Worm (Caenorhabditis elegans) whole organism, L3 larva: ENCODE data around the gene Y51A2B.6.
"Not testable (repeated sequence)": the region's sequence is repeated elsewhere in the genome, so short reads cannot be mapped to it uniquely, and the experiment has no call there.

Experiments
- R02D3.7 ChIP-seq: fragments of 150-350 bp; optimal IDR thresholded peaks from 2 replicates; lab custom pipeline; 2014; ENCODE audit warnings: missing biosample characterization, missing genetic modification characterization
- ZK546.5 ChIP-seq: sonication (generic microtip); optimal IDR thresholded peaks from 2 replicates; lab custom pipeline; 2017; ENCODE audit warnings: missing biosample characterization, missing genetic modification characterization
- ama-1 ChIP-seq: fragments of 150-350 bp; optimal IDR thresholded peaks from 2 replicates; lab custom pipeline; 2018
- ceh-16 ChIP-seq: sonication (generic microtip); optimal IDR thresholded peaks from 2 replicates; lab custom pipeline; 2017; ENCODE audit warnings: missing biosample characterization, missing genetic modification characterization
- ceh-28 ChIP-seq: fragments of 150-350 bp; optimal IDR thresholded peaks from 2 replicates; lab custom pipeline; 2014; ENCODE audit warnings: missing biosample characterization, missing genetic modification reagents, missing genetic modification characterization
- ceh-82 ChIP-seq: fragments of 150-350 bp; optimal IDR thresholded peaks from 2 replicates; lab custom pipeline; 2014; ENCODE audit warnings: missing biosample characterization, missing genetic modification characterization
- ceh-9 ChIP-seq: sonication (generic microtip); optimal IDR thresholded peaks from 2 replicates; lab custom pipeline; 2018; ENCODE audit warnings: missing biosample characterization, missing genetic modification characterization
- daf-12 ChIP-seq: fragments of 150-350 bp; optimal IDR thresholded peaks from 2 replicates; lab custom pipeline; 2014; ENCODE audit warnings: missing biosample characterization, missing genetic modification reagents, missing genetic modification characterization
- elt-2 ChIP-seq: sonication (generic microtip); optimal IDR thresholded peaks from 2 replicates; lab custom pipeline; 2016; ENCODE audit warnings: missing genetic modification reagents, mild to moderate bottlenecking, missing genetic modification characterization, missing compliant biosample characterization
- elt-3 ChIP-seq, 3 experiments: fragments of 150-350 bp in 1 of 3; sonication (generic microtip) in 2 of 3; optimal IDR thresholded peaks; 2 replicates in 2 of 3; 4 replicates in 1 of 3; lab custom pipeline; 2014 to 2017; ENCODE audit warnings: missing biosample characterization in 3 of 3, missing genetic modification characterization in 3 of 3
- eor-1 ChIP-seq, 2 experiments: fragments of 150-350 bp; optimal IDR thresholded peaks; 2 replicates each; lab custom pipeline; 2014 to 2018; ENCODE audit warnings: missing biosample characterization in 2 of 2, missing genetic modification characterization in 2 of 2
- fkh-10 ChIP-seq: sonication (generic microtip); optimal IDR thresholded peaks from 2 replicates; lab custom pipeline; 2017; ENCODE audit warnings: missing biosample characterization, missing genetic modification reagents, missing genetic modification characterization
- fkh-2 ChIP-seq: fragments of 150-350 bp; optimal IDR thresholded peaks from 2 replicates; lab custom pipeline; 2014; ENCODE audit warnings: missing biosample characterization, missing genetic modification reagents, missing genetic modification characterization
- fos-1 ChIP-seq: fragments of 150-350 bp; optimal IDR thresholded peaks from 2 replicates; lab custom pipeline; 2014; ENCODE audit warnings: missing biosample characterization, missing genetic modification characterization
- hmg-11 ChIP-seq: sonication (generic microtip); optimal IDR thresholded peaks from 2 replicates; lab custom pipeline; 2016; ENCODE audit warnings: missing genetic modification characterization, missing compliant biosample characterization
- jun-1 ChIP-seq: fragments of 150-350 bp; optimal IDR thresholded peaks from 2 replicates; lab custom pipeline; 2014; ENCODE audit warnings: missing biosample characterization, missing genetic modification reagents, missing genetic modification characterization
- lin-15B ChIP-seq: fragments of 150-350 bp; optimal IDR thresholded peaks from 2 replicates; lab custom pipeline; 2014; ENCODE audit warnings: missing biosample characterization, missing genetic modification characterization
- lin-39 ChIP-seq: fragments of 150-350 bp; optimal IDR thresholded peaks from 2 replicates; lab custom pipeline; 2018; ENCODE audit warnings: missing biosample characterization, missing genetic modification reagents, missing genetic modification characterization
- lsy-12 ChIP-seq: sonication (generic microtip); optimal IDR thresholded peaks from 2 replicates; lab custom pipeline; 2016; ENCODE audit warnings: mild to moderate bottlenecking, missing genetic modification characterization, missing compliant biosample characterization
- mml-1 ChIP-seq: fragments of 150-350 bp; sonication (generic microtip); optimal IDR thresholded peaks from 3 replicates; lab custom pipeline; 2014; ENCODE audit warnings: missing biosample characterization, missing genetic modification characterization
- nfya-1 ChIP-seq: sonication (generic microtip); optimal IDR thresholded peaks from 2 replicates; lab custom pipeline; 2017; ENCODE audit warnings: missing genetic modification characterization, mild to moderate bottlenecking, missing compliant biosample characterization, antibody characterized with exemption, moderate library complexity; ENCODE audit not compliant: insufficient read depth
- nhr-12 ChIP-seq: fragments of 150-350 bp; optimal IDR thresholded peaks from 2 replicates; lab custom pipeline; 2014; ENCODE audit warnings: missing biosample characterization, missing genetic modification characterization
- nhr-23 ChIP-seq: fragments of 150-350 bp; optimal IDR thresholded peaks from 2 replicates; lab custom pipeline; 2014; ENCODE audit warnings: missing biosample characterization, missing genetic modification reagents, missing genetic modification characterization
- nhr-25 ChIP-seq: sonication (generic microtip); optimal IDR thresholded peaks from 2 replicates; lab custom pipeline; 2017; ENCODE audit warnings: missing biosample characterization, missing genetic modification characterization
- nhr-28 ChIP-seq: fragments of 150-350 bp; optimal IDR thresholded peaks from 2 replicates; lab custom pipeline; 2014; ENCODE audit warnings: missing biosample characterization, missing genetic modification characterization
- nhr-43 ChIP-seq: sonication (generic microtip); optimal IDR thresholded peaks from 2 replicates; lab custom pipeline; 2016; ENCODE audit warnings: mild to moderate bottlenecking, missing genetic modification characterization, missing compliant biosample characterization; ENCODE audit not compliant: poor library complexity, severe bottlenecking
- nhr-76 ChIP-seq: fragments of 150-350 bp; sonication (generic microtip); optimal IDR thresholded peaks from 5 replicates; lab custom pipeline; 2014; ENCODE audit warnings: missing biosample characterization, missing genetic modification characterization
- nhr-77 ChIP-seq: fragments of 150-350 bp; optimal IDR thresholded peaks from 2 replicates; lab custom pipeline; 2014; ENCODE audit warnings: missing biosample characterization, missing genetic modification characterization
- pqm-1 ChIP-seq: fragments of 150-350 bp; optimal IDR thresholded peaks from 2 replicates; lab custom pipeline; 2017; ENCODE audit warnings: missing biosample characterization, missing genetic modification characterization, inconsistent platforms
- sea-2 ChIP-seq: fragments of 150-350 bp; sonication (generic microtip); optimal IDR thresholded peaks from 4 replicates; lab custom pipeline; 2014; ENCODE audit warnings: missing biosample characterization, missing genetic modification reagents, missing genetic modification characterization
- snpc-4 ChIP-seq: fragments of 150-350 bp; optimal IDR thresholded peaks from 2 replicates; lab custom pipeline; 2014; ENCODE audit warnings: missing biosample characterization, missing genetic modification characterization
- zag-1 ChIP-seq: fragments of 150-350 bp; optimal IDR thresholded peaks from 2 replicates; lab custom pipeline; 2014; ENCODE audit warnings: missing biosample characterization, missing genetic modification characterization
- ztf-11 ChIP-seq: fragments of 150-350 bp; optimal IDR thresholded peaks from 2 replicates; lab custom pipeline; 2014; ENCODE audit warnings: missing biosample characterization, missing genetic modification characterization
- ztf-4 ChIP-seq: fragments of 150-350 bp; optimal IDR thresholded peaks from 2 replicates; lab custom pipeline; 2014; ENCODE audit warnings: missing biosample characterization, missing genetic modification characterization

Y51A2B.6 gene

DNA sequence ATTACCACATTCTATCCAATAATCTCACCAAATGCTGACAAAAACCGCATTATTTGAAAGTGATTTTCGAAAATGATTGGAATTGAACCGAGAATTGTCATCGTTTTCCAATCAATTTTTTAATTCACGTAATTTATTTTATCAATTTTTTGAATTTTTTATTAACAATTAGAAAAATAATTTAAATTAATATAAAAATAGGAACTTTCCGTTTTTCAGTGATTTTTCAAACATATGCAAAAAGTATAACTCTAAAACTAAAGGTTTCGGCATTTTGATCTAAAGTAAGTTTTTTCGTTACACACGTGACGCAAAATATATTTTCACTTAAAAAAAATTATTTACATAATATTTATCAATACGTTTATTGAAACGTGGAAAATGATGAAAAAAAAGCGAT is at the start of gene Y51A2B.6:
Y51A2B.6 (minus strand) TSS at position 101 of the 400 bp plus-strand sequence.
- TF ChIP-seq elt-3 (tag; optimal IDR thresholded peaks at IDR 0.05; lab: Kevin White, UChicago) (no peak), snpc-4 (tag; lab: Kevin White, UChicago) (no peak), ama-1 (lab: Kevin White, UChicago) (no peak), ZK546.5 (tag; lab: Kevin White, UChicago) (no peak), ztf-4 (tag; lab: Kevin White, UChicago) (no peak), nhr-28 (tag; lab: Kevin White, UChicago) (no peak), lin-15B (no peak)

DNA sequence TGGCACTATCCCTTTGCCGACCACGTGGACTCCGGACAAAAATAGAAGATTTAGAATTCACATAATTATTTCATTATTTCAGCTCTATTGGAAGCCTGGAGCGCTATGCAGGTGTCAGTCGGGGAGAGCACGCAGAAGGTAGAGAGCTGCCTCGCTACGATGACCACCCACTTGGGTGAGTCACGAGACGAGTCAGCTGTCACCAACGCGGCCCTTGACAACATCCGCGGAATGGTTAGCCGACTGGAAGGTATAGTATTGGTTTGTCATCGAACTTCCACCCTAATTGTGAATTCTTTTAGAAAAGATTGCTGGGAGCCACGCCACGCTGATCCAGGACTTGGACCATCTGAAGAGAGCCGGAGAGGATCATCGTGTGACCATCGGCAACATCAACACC is 45.4 kb upstream of the Y51A2B.6 start, which contains the start of gene ZK262.9:
ZK262.9 (plus strand) TSS at position 301 of the 400 bp plus-strand sequence.
- not testable (repeated sequence) for TF ChIP-seq elt-3 (tag; optimal IDR thresholded peaks at IDR 0.05; lab: Kevin White, UChicago); nhr-43 (tag; lab: Kevin White, UChicago); ama-1 (lab: Kevin White, UChicago)

DNA sequence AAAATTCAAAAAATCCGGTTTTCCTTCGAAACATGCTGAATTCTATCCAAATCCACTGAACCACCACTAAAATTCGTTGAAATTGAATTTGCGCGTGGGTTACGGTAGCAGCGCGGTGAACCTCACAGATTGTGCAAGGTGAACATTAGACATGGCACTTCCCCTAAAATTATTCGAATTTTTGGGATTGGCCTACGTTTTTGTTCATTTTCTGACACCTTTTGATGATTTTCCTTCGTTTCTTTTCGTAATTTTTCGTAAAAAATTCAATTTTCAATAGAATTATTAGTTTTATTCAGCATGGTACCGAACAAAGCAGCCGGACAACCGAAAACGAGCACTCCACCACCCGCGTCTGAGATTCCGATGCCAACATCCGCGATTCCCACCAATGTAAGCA is 44.0 kb upstream of the Y51A2B.6 start, which contains the start of gene ZK262.8:
ZK262.8 (plus strand) TSS at position 301 of the 400 bp plus-strand sequence.
- TF ChIP-seq ztf-11 (no peak), lsy-12 (tag; lab: Kevin White, UChicago) (no peak), nhr-77 (tag; lab: Kevin White, UChicago) (no peak), fos-1 (tag; lab: Kevin White, UChicago) (no peak), nhr-25 (tag; lab: Kevin White, UChicago) (no peak), fkh-2 (no peak), snpc-4 (tag; lab: Kevin White, UChicago) (no peak), zag-1 (tag; lab: Kevin White, UChicago) (no peak), ZK546.5 (tag; lab: Kevin White, UChicago) (no peak), ztf-4 (tag; lab: Kevin White, UChicago) (no peak), pqm-1 (tag; lab: Kevin White, UChicago) (no peak), eor-1 (tag; optimal IDR thresholded peaks at IDR 0.05; lab: Kevin White, UChicago) (no peak)

DNA sequence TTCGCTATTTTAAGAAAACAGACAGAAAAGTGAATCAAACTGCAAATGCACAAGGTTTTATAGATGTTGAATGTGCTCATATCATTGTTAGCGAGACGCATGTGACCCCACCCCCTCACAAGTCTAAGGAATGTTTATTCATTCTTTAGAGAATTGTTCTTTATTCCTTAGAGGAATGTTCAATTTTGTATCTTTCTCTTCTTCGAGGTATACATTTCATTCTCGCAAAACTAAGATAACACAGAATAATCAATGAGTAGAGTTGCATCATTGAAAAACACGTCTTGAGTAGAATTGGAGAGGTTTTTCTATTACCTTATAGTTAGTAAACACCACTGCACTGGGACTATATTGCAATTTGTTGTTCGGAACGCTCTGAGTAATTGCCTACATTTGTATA is 40.9 kb upstream of the Y51A2B.6 start, which contains the start of gene ZK262.20:
ZK262.20 (minus strand) TSS at position 101 of the 400 bp plus-strand sequence.
- TF ChIP-seq nhr-76 (tag; lab: Kevin White, UChicago) (no peak), fkh-10 (no peak), nhr-77 (tag; lab: Kevin White, UChicago) (no peak), ceh-82 (tag; lab: Kevin White, UChicago) (no peak), ceh-16 (no peak), R02D3.7 (tag; lab: Kevin White, UChicago) (no peak)
- TF ChIP-seq, all 47 proteins: peak for 0

DNA sequence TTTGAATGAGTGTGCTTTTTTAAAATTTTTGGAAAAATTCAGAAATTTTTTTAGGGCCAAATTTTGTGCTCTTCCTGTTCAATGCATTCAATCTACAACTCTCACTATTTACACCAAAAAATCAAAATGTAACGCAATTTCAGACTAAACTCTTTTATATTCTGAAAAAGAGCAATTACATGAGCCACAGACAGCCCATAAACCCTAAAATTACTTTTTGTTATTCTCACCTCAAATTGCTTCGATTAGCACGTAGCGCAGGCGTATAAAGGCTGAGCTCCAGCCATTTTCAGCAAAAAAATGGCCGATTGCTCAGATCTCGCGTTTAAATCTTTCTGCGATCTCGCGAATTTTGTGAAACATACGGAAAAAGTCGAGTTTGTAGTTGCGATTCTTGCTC is 37.3 kb upstream of the Y51A2B.6 start, which contains the start of gene srw-82:
srw-82 (plus strand) TSS at position 301 of the 400 bp plus-strand sequence.
- no peak for TF ChIP-seq mml-1
- TF ChIP-seq ceh-28 (tag; lab: Kevin White, UChicago): no peak
- TF ChIP-seq fos-1 (tag; lab: Kevin White, UChicago): no peak
- TF ChIP-seq pqm-1 (tag; lab: Kevin White, UChicago): no peak
- no peak for TF ChIP-seq nhr-43 (tag; lab: Kevin White, UChicago)
- no peak for TF ChIP-seq nfya-1 (tag; lab: Kevin White, UChicago)
- no peak for TF ChIP-seq fkh-2
- TF ChIP-seq nhr-77 (tag; lab: Kevin White, UChicago): no peak

DNA sequence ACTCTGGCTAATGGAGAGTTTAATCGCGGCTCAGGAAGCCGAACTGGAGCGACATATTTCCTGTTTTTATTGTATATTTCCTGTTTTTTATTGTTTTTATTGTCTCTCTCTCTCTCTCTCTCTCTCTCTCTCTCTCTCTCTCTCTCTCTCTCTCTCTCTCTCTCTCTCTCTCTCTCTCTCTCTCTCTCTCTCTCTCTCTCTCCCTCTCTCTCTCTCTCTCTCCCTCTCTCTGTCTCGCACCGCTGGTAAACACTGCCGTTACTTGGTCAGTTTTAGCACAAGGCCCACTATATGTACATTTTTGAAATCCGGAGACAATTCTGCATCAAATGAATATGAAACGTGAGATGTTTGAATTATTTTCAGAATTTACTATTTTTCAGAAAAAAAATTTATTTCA is 36.7 kb upstream of the Y51A2B.6 start:
- no peak for TF ChIP-seq ceh-9
- TF ChIP-seq, all 47 proteins: peak for 0

DNA sequence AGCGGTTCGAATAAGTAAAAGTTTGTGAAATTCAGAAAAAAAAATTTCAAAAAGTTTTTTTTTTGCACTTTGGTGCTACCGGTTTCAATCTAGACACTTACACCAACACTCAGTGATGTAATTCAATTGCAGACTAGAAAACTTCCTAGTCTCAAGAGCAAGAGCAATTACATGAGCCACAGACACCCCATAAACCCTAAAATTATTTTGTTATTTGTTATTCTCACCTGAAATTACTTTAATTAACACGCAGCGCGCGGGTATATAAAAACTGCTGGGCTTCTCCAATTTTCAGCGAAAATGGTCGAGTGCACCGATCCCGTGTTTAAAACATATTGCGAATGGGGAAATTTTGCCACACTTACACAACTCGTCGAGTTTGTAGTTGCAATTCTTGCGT is 32.2 kb upstream of the Y51A2B.6 start, which contains the start of gene srw-83:
srw-83 (plus strand) TSS at position 301 of the 400 bp plus-strand sequence.
- TF ChIP-seq nhr-12 (no peak), eor-1 (tag; optimal IDR thresholded peaks at IDR 0.05; lab: Kevin White, UChicago) (no peak), nhr-77 (tag; lab: Kevin White, UChicago) (no peak), ztf-4 (tag; lab: Kevin White, UChicago) (no peak), hmg-11 (no peak), jun-1 (no peak), nhr-28 (tag; lab: Kevin White, UChicago) (no peak), ceh-28 (tag; lab: Kevin White, UChicago) (no peak), daf-12 (tag; lab: Kevin White, UChicago) (no peak), sea-2 (GFP tag; lab: Kevin White, UChicago) (no peak), fkh-10 (no peak), ceh-16 (no peak), elt-2 (tag; lab: Kevin White, UChicago) (no peak), R02D3.7 (tag; lab: Kevin White, UChicago) (no peak), ceh-82 (tag; lab: Kevin White, UChicago) (no peak), lin-39 (no peak), nhr-23 (tag; lab: Kevin White, UChicago) (no peak), zag-1 (tag; lab: Kevin White, UChicago) (no peak)
